Fruit fly (Drosophila melanogaster) whole organism: Measurements from ENCODE around the gene tal-2A.

Experiments
- CG8478 ChIP-seq: fragments of >200 bp; optimal IDR thresholded peaks from 2 replicates; lab custom pipeline; 2018; ENCODE audit warnings: inconsistent platforms
- Dll ChIP-seq: fragments of >200 bp; optimal IDR thresholded peaks from 2 replicates; lab custom pipeline; 2017
- pan ChIP-seq: fragments of >200 bp; optimal IDR thresholded peaks from 2 replicates; lab custom pipeline; 2017
- psq ChIP-seq: fragments of >200 bp; optimal IDR thresholded peaks from 2 replicates; lab custom pipeline; 2017
- usp ChIP-seq: fragments of >200 bp; optimal IDR thresholded peaks from 2 replicates; lab custom pipeline; 2017; ENCODE audit warnings: missing biosample characterization, missing genetic modification characterization, mixed read lengths

DNA sequence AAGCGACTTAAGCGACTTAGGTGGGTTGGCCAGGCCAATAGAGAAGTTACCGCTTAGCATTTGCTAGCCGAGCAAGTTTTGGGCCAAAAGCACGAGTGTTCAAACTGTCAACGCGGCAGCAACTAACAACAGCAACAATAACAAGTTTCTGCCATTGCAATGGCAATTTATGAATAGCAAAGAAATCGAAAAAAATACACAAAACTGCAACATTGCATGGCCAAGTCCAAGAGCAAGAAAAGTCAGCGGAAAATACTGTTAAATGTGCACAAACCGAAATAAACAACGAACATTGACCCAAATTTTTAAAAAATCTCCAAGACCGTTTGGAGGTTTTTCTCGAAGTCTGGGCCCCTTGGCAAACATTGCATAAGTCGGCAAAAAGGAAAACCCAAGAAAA lies 2.6 kb upstream of the tal-2A start:
- TF ChIP-seq usp (no peak), pan (lab: Kevin White, UChicago) (no peak), CG8478 (lab: Kevin White, UChicago) (no peak), psq (no peak), Dll (lab: Kevin White, UChicago) (no peak)
